Fruit fly (Drosophila melanogaster) whole organism, embryonic: ENCODE data around the gene Pgd.
A peak's percentile ranks its signal among the peaks of the same experiment; 100 is the strongest.

ENCODE experiments used
- ATbp ChIP-seq: fragments of 200-800 bp; sonication (Bioruptor generic); optimal IDR thresholded peaks from 2 replicates; lab custom pipeline; 2017; ENCODE audit warnings: missing biosample characterization, mild to moderate bottlenecking, missing genetic modification characterization, missing genetic modification reagents
- Adf1 ChIP-seq: fragments of 200-800 bp; sonication (Bioruptor generic); IDR thresholded peaks from 2 replicates; pipeline ENCODE4 v1.3.6; 2022; ENCODE audit warnings: missing biosample characterization, missing genetic modification characterization
- B-H2 ChIP-seq: fragments of 200-800 bp; sonication (Bioruptor generic); optimal IDR thresholded peaks from 2 replicates; lab custom pipeline; 2018; ENCODE audit warnings: missing biosample characterization, mild to moderate bottlenecking, missing genetic modification characterization
- Bteb2 ChIP-seq: fragments of 200-800 bp; sonication (Bioruptor generic); optimal IDR thresholded peaks from 2 replicates; lab custom pipeline; 2016; ENCODE audit warnings: missing biosample characterization, missing genetic modification characterization
- CG10274 ChIP-seq: fragments of 200-800 bp; sonication (Bioruptor generic); optimal IDR thresholded peaks from 3 replicates; lab custom pipeline; 2017; ENCODE audit warnings: missing biosample characterization, mild to moderate bottlenecking, missing genetic modification characterization
- CG10321 ChIP-seq: fragments of 200-800 bp; sonication (Bioruptor generic); IDR thresholded peaks from 2 replicates; pipeline ENCODE4 v1.3.6; 2022; ENCODE audit warnings: missing biosample characterization, missing genetic modification characterization
- CG10431 ChIP-seq: fragments of 200-800 bp; sonication (Bioruptor generic); optimal IDR thresholded peaks from 3 replicates; lab custom pipeline; 2018; ENCODE audit warnings: missing biosample characterization, mild to moderate bottlenecking, missing genetic modification characterization
- CG12104 ChIP-seq: fragments of 200-800 bp; sonication (Bioruptor generic); optimal IDR thresholded peaks from 3 replicates; lab custom pipeline; 2016; ENCODE audit warnings: missing biosample characterization, missing genetic modification characterization
- CG13296 ChIP-seq: fragments of 200-800 bp; sonication (Bioruptor generic); optimal IDR thresholded peaks from 3 replicates; lab custom pipeline; 2018; ENCODE audit warnings: missing biosample characterization, mild to moderate bottlenecking, missing genetic modification characterization
- CG1602 ChIP-seq: fragments of 200-800 bp; sonication (Bioruptor generic); optimal IDR thresholded peaks from 3 replicates; lab custom pipeline; 2016; ENCODE audit warnings: missing biosample characterization, missing genetic modification characterization
- CG16813 ChIP-seq: fragments of 200-800 bp; sonication (Bioruptor generic); IDR thresholded peaks from 3 replicates; pipeline ENCODE4 v1.3.6; 2022; ENCODE audit warnings: missing biosample characterization, missing genetic modification characterization; ENCODE audit not compliant: partially characterized antibody
- CG17829 ChIP-seq: fragments of 200-800 bp; optimal IDR thresholded peaks from 2 replicates; lab custom pipeline; 2019; ENCODE audit warnings: missing biosample characterization, mild to moderate bottlenecking, missing genetic modification characterization, moderate library complexity
- CG18262 ChIP-seq: fragments of 200-800 bp; optimal IDR thresholded peaks from 3 replicates; lab custom pipeline; 2019; ENCODE audit warnings: missing biosample characterization, mild to moderate bottlenecking, missing genetic modification characterization, moderate library complexity
- CG18764 ChIP-seq: fragments of 200-800 bp; sonication (Bioruptor generic); optimal IDR thresholded peaks from 3 replicates; lab custom pipeline; 2016; ENCODE audit warnings: missing biosample characterization, missing genetic modification characterization
- CG30431 ChIP-seq: fragments of 200-800 bp; sonication (Bioruptor generic); optimal IDR thresholded peaks from 2 replicates; lab custom pipeline; 2017; ENCODE audit warnings: missing biosample characterization, missing genetic modification characterization
- CG31365 ChIP-seq: fragments of 200-800 bp; sonication (Bioruptor generic); optimal IDR thresholded peaks from 2 replicates; lab custom pipeline; 2018; ENCODE audit warnings: missing biosample characterization, mild to moderate bottlenecking, missing genetic modification characterization
- CG3163 ChIP-seq: fragments of 200-800 bp; sonication (Bioruptor generic); optimal IDR thresholded peaks from 3 replicates; lab custom pipeline; 2016; ENCODE audit warnings: missing biosample characterization, missing genetic modification characterization
- CG34224 ChIP-seq: fragments of 200-800 bp; sonication (Bioruptor generic); IDR thresholded peaks from 3 replicates; pipeline ENCODE4 v1.3.6; 2022; ENCODE audit warnings: missing biosample characterization, missing genetic modification characterization; ENCODE audit not compliant: partially characterized antibody
- CG4404 ChIP-seq: fragments of 200-800 bp; sonication (Bioruptor generic); IDR thresholded peaks from 2 replicates; pipeline ENCODE4 v1.3.6; 2022; ENCODE audit warnings: missing biosample characterization, missing genetic modification characterization
- CG4820 ChIP-seq: fragments of 200-800 bp; sonication (Bioruptor generic); optimal IDR thresholded peaks from 3 replicates; lab custom pipeline; 2016; ENCODE audit warnings: missing biosample characterization, missing genetic modification characterization
- CG5245 ChIP-seq: fragments of 200-800 bp; sonication (Bioruptor generic); optimal IDR thresholded peaks from 3 replicates; lab custom pipeline; 2016; ENCODE audit warnings: missing biosample characterization, missing genetic modification characterization
- CG7745 ChIP-seq: fragments of 200-800 bp; sonication (Bioruptor generic); optimal IDR thresholded peaks from 2 replicates; lab custom pipeline; 2018; ENCODE audit warnings: missing biosample characterization, mild to moderate bottlenecking, missing genetic modification characterization, moderate library complexity
- CG8290 ChIP-seq, 3 experiments: fragments of 200-800 bp; sonication (Bioruptor generic); optimal IDR thresholded peaks; 2 replicates each; lab custom pipeline; 2016 to 2019; ENCODE audit warnings: missing biosample characterization in 3 of 3, missing genetic modification characterization in 3 of 3, mild to moderate bottlenecking in 2 of 3, moderate library complexity in 1 of 3
- Elba2 ChIP-seq: fragments of 200-800 bp; sonication (Bioruptor generic); optimal IDR thresholded peaks from 3 replicates; lab custom pipeline; 2016; ENCODE audit warnings: missing biosample characterization, missing genetic modification characterization
- HmgZ ChIP-seq: fragments of 200-800 bp; sonication (Bioruptor generic); optimal IDR thresholded peaks from 2 replicates; lab custom pipeline; 2018; ENCODE audit warnings: missing biosample characterization, mild to moderate bottlenecking, missing genetic modification characterization
- Hr3 ChIP-seq: fragments of 200-800 bp; sonication (Bioruptor generic); optimal IDR thresholded peaks from 3 replicates; lab custom pipeline; 2016; ENCODE audit warnings: missing biosample characterization, missing genetic modification characterization
- Kr ChIP-seq: fragments of 200-800 bp; sonication (Bioruptor generic); optimal IDR thresholded peaks from 2 replicates; lab custom pipeline; 2017; ENCODE audit warnings: missing biosample characterization, mild to moderate bottlenecking, missing genetic modification characterization
- MBD-R2 ChIP-seq: fragments of 200-800 bp; sonication (Bioruptor generic); IDR thresholded peaks from 2 replicates; pipeline ENCODE4 v1.3.6; 2022; ENCODE audit warnings: missing biosample characterization, missing genetic modification characterization
- Nf-YA ChIP-seq: fragments of 200-800 bp; sonication (Bioruptor generic); IDR thresholded peaks from 2 replicates; pipeline ENCODE4 v1.3.6; 2022; ENCODE audit warnings: missing biosample characterization, missing genetic modification characterization
- Nf-YC ChIP-seq: fragments of 200-800 bp; optimal IDR thresholded peaks from 3 replicates; lab custom pipeline; 2019; ENCODE audit warnings: missing biosample characterization, mild to moderate bottlenecking, missing genetic modification characterization, moderate library complexity
- Oaz ChIP-seq: fragments of 200-800 bp; sonication (Bioruptor generic); IDR thresholded peaks from 2 replicates; pipeline ENCODE4 v1.3.6; 2022; ENCODE audit warnings: missing biosample characterization, missing genetic modification characterization
- Opbp ChIP-seq: fragments of 200-800 bp; sonication (Bioruptor generic); IDR thresholded peaks from 3 replicates; pipeline ENCODE4 v1.3.6; 2022; ENCODE audit warnings: missing biosample characterization, missing genetic modification characterization; ENCODE audit not compliant: partially characterized antibody
- Pdp1 ChIP-seq, 2 experiments: fragments of 200-800 bp; sonication (Bioruptor generic); optimal IDR thresholded peaks; 3 replicates each; lab custom pipeline; 2016; ENCODE audit warnings: missing biosample characterization in 2 of 2, missing genetic modification characterization in 2 of 2, mild to moderate bottlenecking in 1 of 2, moderate library complexity in 1 of 2
- Side ChIP-seq: fragments of 200-800 bp; sonication (Bioruptor generic); optimal IDR thresholded peaks from 2 replicates; lab custom pipeline; 2016; ENCODE audit warnings: missing biosample characterization, missing genetic modification characterization
- Usf ChIP-seq: fragments of 200-800 bp; sonication (Bioruptor generic); optimal IDR thresholded peaks from 2 replicates; lab custom pipeline; 2017; ENCODE audit warnings: missing genotype, missing biosample characterization, missing genetic modification characterization
- Xrp1 ChIP-seq: fragments of 200-800 bp; sonication (Bioruptor generic); IDR thresholded peaks from 2 replicates; pipeline ENCODE4 v1.3.6; 2022; ENCODE audit warnings: missing biosample characterization, missing genetic modification characterization
- bbx ChIP-seq: fragments of 200-800 bp; sonication (Bioruptor generic); IDR thresholded peaks from 2 replicates; pipeline ENCODE4 v1.3.6; 2022; ENCODE audit warnings: missing biosample characterization, missing genetic modification characterization; ENCODE audit not compliant: partially characterized antibody
- disco-r ChIP-seq: fragments of 200-800 bp; sonication (Bioruptor generic); optimal IDR thresholded peaks from 2 replicates; lab custom pipeline; 2016; ENCODE audit warnings: missing biosample characterization, missing genetic modification characterization
- ewg ChIP-seq: fragments of 200-800 bp; sonication (Bioruptor generic); optimal IDR thresholded peaks from 3 replicates; lab custom pipeline; 2017; ENCODE audit warnings: mild to moderate bottlenecking, missing biosample characterization, missing genetic modification reagents, missing genetic modification characterization
- gcm ChIP-seq: fragments of 200-800 bp; sonication (Bioruptor generic); optimal IDR thresholded peaks from 2 replicates; lab custom pipeline; 2019; ENCODE audit warnings: missing biosample characterization, mild to moderate bottlenecking, missing genetic modification characterization, moderate library complexity
- jumu ChIP-seq: fragments of 200-800 bp; sonication (Bioruptor generic); optimal IDR thresholded peaks from 3 replicates; lab custom pipeline; 2016; ENCODE audit warnings: missing biosample characterization, missing genetic modification characterization
- kay ChIP-seq: fragments of 200-800 bp; sonication (Bioruptor generic); optimal IDR thresholded peaks from 2 replicates; lab custom pipeline; 2016; ENCODE audit warnings: missing biosample characterization, missing genetic modification characterization
- mld ChIP-seq: fragments of 200-800 bp; sonication (Bioruptor generic); IDR thresholded peaks from 3 replicates; pipeline ENCODE4 v1.3.6; 2022; ENCODE audit warnings: missing biosample characterization, missing genetic modification characterization; ENCODE audit not compliant: partially characterized antibody
- sd ChIP-seq: fragments of 200-800 bp; sonication (Bioruptor generic); optimal IDR thresholded peaks from 3 replicates; lab custom pipeline; 2018; ENCODE audit warnings: missing biosample characterization, mild to moderate bottlenecking, missing genetic modification characterization, moderate library complexity
- so ChIP-seq: fragments of 200-800 bp; sonication (Bioruptor generic); IDR thresholded peaks from 3 replicates; pipeline ENCODE4 v1.3.6; 2022; ENCODE audit warnings: missing biosample characterization, missing genetic modification characterization
- stwl ChIP-seq: fragments of 200-800 bp; sonication (Bioruptor generic); optimal IDR thresholded peaks from 3 replicates; lab custom pipeline; 2018; ENCODE audit warnings: missing biosample characterization, mild to moderate bottlenecking, missing genetic modification characterization, moderate library complexity
- tin ChIP-seq: fragments of 200-800 bp; sonication (Bioruptor generic); optimal IDR thresholded peaks from 3 replicates; lab custom pipeline; 2016; ENCODE audit warnings: missing biosample characterization, missing genetic modification characterization
- trh ChIP-seq: fragments of 200-800 bp; sonication (Bioruptor generic); optimal IDR thresholded peaks from 2 replicates; lab custom pipeline; 2016; ENCODE audit warnings: missing biosample characterization, missing genetic modification characterization
- unpg ChIP-seq: fragments of 200-800 bp; sonication (Bioruptor generic); optimal IDR thresholded peaks from 3 replicates; lab custom pipeline; 2018; ENCODE audit warnings: missing biosample characterization, mild to moderate bottlenecking, missing genetic modification characterization, moderate library complexity
- zen2 ChIP-seq: fragments of 200-800 bp; sonication (Bioruptor generic); IDR thresholded peaks from 3 replicates; pipeline ENCODE4 v1.3.6; 2022; ENCODE audit warnings: missing biosample characterization, missing genetic modification characterization; ENCODE audit not compliant: partially characterized antibody

The Pgd gene

DNA sequence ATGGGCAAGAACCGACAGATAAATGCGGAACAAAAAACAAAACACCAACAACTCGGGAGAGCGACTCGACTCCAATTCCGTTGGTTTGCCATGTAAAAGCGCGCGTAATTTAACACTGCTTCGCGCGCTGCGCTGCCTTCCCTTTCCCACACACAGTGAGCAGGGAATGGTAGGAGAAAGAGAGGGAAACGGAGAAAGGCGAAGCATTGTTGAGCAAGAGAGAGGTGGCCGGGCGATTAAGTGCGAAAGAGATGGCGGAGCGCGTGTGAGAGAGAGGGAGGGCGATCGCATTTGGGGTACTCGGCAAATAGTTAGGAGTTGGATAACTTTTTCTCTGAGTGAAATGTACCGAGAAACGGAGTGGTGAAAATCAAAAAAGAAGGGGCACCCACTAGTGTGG, 10.9 kb downstream of the Pgd start (continued):
- TF ChIP-seq Usf (GFP tag; lab: Kevin White, UChicago) (no peak), mld (GFP tag; lab: Robert Waterston, UW) (no peak), Bteb2 (no peak), jumu (no peak), CG3163 (GFP tag; lab: Kevin White, UChicago) (peak; percentile 46), CG10431 (peak; percentile 99), CG30431 (GFP tag; lab: Kevin White, UChicago) (no peak), CG5245 (GFP tag; lab: Kevin White, UChicago) (no peak), CG10274 (GFP tag; lab: Kevin White, UChicago) (no peak), CG8290 (GFP tag; optimal IDR thresholded peaks at IDR 0.05; lab: Kevin White, UChicago) (peak; percentile 74), CG8290 (tag; optimal IDR thresholded peaks at IDR 0.05; lab: Kevin White, UChicago) (peak; percentile 80 to 87), Side (GFP tag; lab: Kevin White, UChicago) (no peak), Opbp (0 out of 3 replicates have a peak, but pooled peaks have one; percentile 42), unpg (no peak), Xrp1 (GFP tag; lab: Robert Waterston, UW) (0 out of 2 replicates have a peak, but pooled peaks have one; percentile 8), CG12104 (GFP tag; lab: Kevin White, UChicago) (no peak), Nf-YA (GFP tag; lab: Robert Waterston, UW) (no peak), tin (GFP tag; lab: Kevin White, UChicago) (no peak), ATbp (GFP tag; lab: Kevin White, UChicago) (no peak), bbx (GFP tag; lab: Robert Waterston, UW) (0 out of 2 replicates have a peak, but pooled peaks have one; percentile 23), so (peak; percentile 69), CG34224 (GFP tag; lab: Robert Waterston, UW) (no peak), trh (GFP tag; lab: Kevin White, UChicago) (no peak), disco-r (GFP tag; lab: Kevin White, UChicago) (no peak), sd (tag; lab: Kevin White, UChicago) (peak; percentile 43), CG7745 (tag; lab: Kevin White, UChicago) (no peak), HmgZ (tag; lab: Kevin White, UChicago) (peak; percentile 44), stwl (tag; lab: Kevin White, UChicago) (peak; percentile 20), Pdp1 (GFP tag; optimal IDR thresholded peaks at IDR 0.05; lab: Kevin White, UChicago) (peak in 1 of 2 experiments; percentile 85), MBD-R2 (GFP tag; lab: Robert Waterston, UW) (peak; percentile 19; the same call in 1 of the 2 replicates), CG18262 (peak; percentile 3), CG17829 (tag; lab: Kevin White, UChicago) (peak; percentile 32), CG16813 (GFP tag; lab: Robert Waterston, UW) (no peak), zen2 (GFP tag; lab: Robert Waterston, UW) (no peak), CG18764 (GFP tag; lab: Kevin White, UChicago) (no peak), Adf1 (GFP tag; lab: Robert Waterston, UW) (peak; percentile 60; the same call in 1 of the 2 replicates), CG10321 (GFP tag; lab: Robert Waterston, UW) (peak; percentile 89), Kr (GFP tag; lab: Kevin White, UChicago) (no peak), Elba2 (GFP tag; lab: Kevin White, UChicago) (peak; percentile 28), kay (GFP tag; lab: Kevin White, UChicago) (no peak), ewg (GFP tag; lab: Kevin White, UChicago) (no peak), CG31365 (peak; percentile 70), CG4820 (GFP tag; lab: Kevin White, UChicago) (no peak), CG13296 (GFP tag; lab: Kevin White, UChicago) (no peak), CG4404 (GFP tag; lab: Robert Waterston, UW) (no peak), B-H2 (no peak), CG1602 (GFP tag; lab: Kevin White, UChicago) (no peak), Hr3 (GFP tag; lab: Kevin White, UChicago) (no peak), Oaz (GFP tag; lab: Robert Waterston, UW) (no peak), gcm (peak; percentile 14), Nf-YC (peak; percentile 78)
